Fruit fly (Drosophila melanogaster) whole organism, larva: ENCODE data around the gene CG5910.

Experiments
- noc ChIP-seq: fragments of 200-800 bp; sonication (Bioruptor generic); optimal IDR thresholded peaks from 3 replicates; lab custom pipeline; 2019; ENCODE audit warnings: missing biosample characterization, mild to moderate bottlenecking, missing genetic modification characterization, moderate library complexity

The CG5910 gene

dm6 chr3L:20441632-20442469 is at the start of gene CG5910:
TSS of gene CG5910 (plus strand) at chr3L:20442419.
- peak; percentile 51 for TF ChIP-seq noc (tag; lab: Kevin White, UChicago)

- no peak for TF ChIP-seq noc (tag; lab: Kevin White, UChicago)
Observed at dm6 chr3L:20393357-20393756, 48.9 kb upstream of the CG5910 start, which contains the start of gene CG33969. TSS of gene CG33969 (minus strand) at chr3L:20393553.

- TF ChIP-seq noc (tag; lab: Kevin White, UChicago): peak; percentile 93
Observed at dm6 chr3L:20395257-20395909, 46.8 kb upstream of the CG5910 start.

- no peak for TF ChIP-seq noc (tag; lab: Kevin White, UChicago)
Observed at dm6 chr3L:20396047-20396446, 46.2 kb upstream of the CG5910 start.

dm6 chr3L:20397770-20398169 is 44.4 kb upstream of the CG5910 start:
- no peak for TF ChIP-seq noc (tag; lab: Kevin White, UChicago)

dm6 chr3L:20398243-20399222 is 43.7 kb upstream of the CG5910 start:
- TF ChIP-seq noc (tag; lab: Kevin White, UChicago): peak; percentile 75

dm6 chr3L:20399550-20400109 is 42.6 kb upstream of the CG5910 start:
- TF ChIP-seq noc (tag; lab: Kevin White, UChicago): peak; percentile 83

- no peak for TF ChIP-seq noc (tag; lab: Kevin White, UChicago)
Observed at dm6 chr3L:20400515-20400914, 41.7 kb upstream of the CG5910 start.

- TF ChIP-seq noc (tag; lab: Kevin White, UChicago): no peak
Observed at dm6 chr3L:20401026-20401912, 41.0 kb upstream of the CG5910 start, which contains the start of gene trbl. TSS of gene trbl (minus strand) at chr3L:20401609.

dm6 chr3L:20402665-20403492 is 39.3 kb upstream of the CG5910 start:
- no peak for TF ChIP-seq noc (tag; lab: Kevin White, UChicago)

- no peak for TF ChIP-seq noc (tag; lab: Kevin White, UChicago)
Observed at dm6 chr3L:20403493-20404379, 38.5 kb upstream of the CG5910 start.

dm6 chr3L:20404515-20404914 is 37.7 kb upstream of the CG5910 start:
- no peak for TF ChIP-seq noc (tag; lab: Kevin White, UChicago)
